Fruit fly (Drosophila melanogaster) whole organism, wandering third instar larva: ENCODE results near the gene CG13113.

Source experiments
- CG32264 ChIP-seq: fragments of 200-800 bp; sonication (Bioruptor generic); optimal IDR thresholded peaks from 2 replicates; lab custom pipeline; 2016; ENCODE audit warnings: missing biosample characterization, missing genetic modification characterization
- CG9705 ChIP-seq: fragments of 200-800 bp; sonication (Bioruptor generic); optimal IDR thresholded peaks from 2 replicates; lab custom pipeline; 2018; ENCODE audit warnings: missing biosample characterization, mild to moderate bottlenecking, missing genetic modification characterization
- CrebA ChIP-seq: fragments of 200-800 bp; sonication (Bioruptor generic); optimal IDR thresholded peaks from 2 replicates; lab custom pipeline; 2016; ENCODE audit warnings: missing biosample characterization, mild to moderate bottlenecking, missing genetic modification characterization, borderline replicate concordance
- Dfd ChIP-seq: fragments of >200 bp; optimal IDR thresholded peaks from 2 replicates; lab custom pipeline; 2017; ENCODE audit warnings: missing biosample characterization, missing genetic modification characterization
- Dif ChIP-seq: fragments of 200-275, 200-300 bp; sonication (Bioruptor generic); optimal IDR thresholded peaks from 2 replicates; lab custom pipeline; 2018; ENCODE audit warnings: missing biosample characterization, missing genetic modification characterization; ENCODE audit not compliant: partially characterized antibody
- HLH106 ChIP-seq: fragments of 200-800 bp; optimal IDR thresholded peaks from 3 replicates; lab custom pipeline; 2019; ENCODE audit warnings: missing biosample characterization, mild to moderate bottlenecking, missing genetic modification characterization, moderate library complexity
- Jra ChIP-seq: sonication (Bioruptor generic); optimal IDR thresholded peaks from 2 replicates; lab custom pipeline; 2016; ENCODE audit warnings: missing biosample characterization, missing genetic modification characterization
- Mio ChIP-seq: sonication (Bioruptor generic); optimal IDR thresholded peaks from 2 replicates; lab custom pipeline; 2016; ENCODE audit warnings: missing biosample characterization, missing genetic modification characterization
- N ChIP-seq: fragments of >200 bp; optimal IDR thresholded peaks from 2 replicates; lab custom pipeline; 2018; ENCODE audit warnings: missing biosample characterization, missing external identifiers, missing genetic modification characterization
- OdsH ChIP-seq: fragments of 200-800 bp; sonication (Bioruptor generic); optimal IDR thresholded peaks from 2 replicates; lab custom pipeline; 2016; ENCODE audit warnings: missing biosample characterization, mild to moderate bottlenecking, missing genetic modification characterization
- Rel ChIP-seq, 2 experiments: fragments of 200-800 bp; sonication (Bioruptor generic) in 1 of 2; optimal IDR thresholded peaks; 2 replicates in 1 of 2; 3 replicates in 1 of 2; lab custom pipeline; 2016 to 2019; ENCODE audit warnings: mild to moderate bottlenecking in 2 of 2, missing biosample characterization in 2 of 2, missing genetic modification characterization in 2 of 2, moderate library complexity in 1 of 2
- Vsx2 ChIP-seq: fragments of 200-300, 225-300 bp; sonication (Bioruptor generic); optimal IDR thresholded peaks from 2 replicates; lab custom pipeline; 2018; ENCODE audit warnings: missing biosample characterization, missing genetic modification characterization; ENCODE audit not compliant: partially characterized antibody
- brk ChIP-seq: fragments of 200-800 bp; sonication (Bioruptor generic); optimal IDR thresholded peaks from 2 replicates; lab custom pipeline; 2016; ENCODE audit warnings: missing biosample characterization, mild to moderate bottlenecking, missing genetic modification characterization
- dl ChIP-seq, 2 experiments: fragments of 175-275, 200-275 bp in 1 of 2; fragments of 200-275 bp in 1 of 2; sonication (Bioruptor generic); optimal IDR thresholded peaks; lab custom pipeline; 2018; ENCODE audit warnings: mild to moderate bottlenecking in 2 of 2, missing biosample characterization in 2 of 2, missing genetic modification characterization in 2 of 2, moderate library complexity in 2 of 2; ENCODE audit not compliant: partially characterized antibody in 2 of 2, insufficient read depth in 1 of 2
- dmrt93B ChIP-seq: fragments of 200-800 bp; sonication (Bioruptor generic); optimal IDR thresholded peaks from 2 replicates; lab custom pipeline; 2018; ENCODE audit warnings: missing biosample characterization, mild to moderate bottlenecking, missing genetic modification characterization
- ey ChIP-seq: fragments of 200-800 bp; sonication (Bioruptor generic); optimal IDR thresholded peaks from 2 replicates; lab custom pipeline; 2016; ENCODE audit warnings: missing biosample characterization, missing genetic modification characterization
- foxo ChIP-seq, 2 experiments: fragments of 200-800 bp; sonication (Bioruptor generic); optimal IDR thresholded peaks; 2 replicates in 1 of 2; 3 replicates in 1 of 2; lab custom pipeline; 2016 to 2017; ENCODE audit warnings: missing biosample characterization in 2 of 2, missing genetic modification characterization in 2 of 2
- fru ChIP-seq: fragments of 200-800 bp; sonication (Bioruptor generic); optimal IDR thresholded peaks from 3 replicates; lab custom pipeline; 2016; ENCODE audit warnings: missing biosample characterization, mild to moderate bottlenecking, missing genetic modification characterization
- h ChIP-seq: fragments of 200-800 bp; sonication (Bioruptor generic); optimal IDR thresholded peaks from 3 replicates; lab custom pipeline; 2016; ENCODE audit warnings: missing biosample characterization, mild to moderate bottlenecking, missing genetic modification characterization
- lola ChIP-seq: fragments of >200 bp; optimal IDR thresholded peaks from 2 replicates; lab custom pipeline; 2017; ENCODE audit warnings: missing biosample characterization, missing genetic modification characterization
- pan ChIP-seq: fragments of >200 bp; optimal IDR thresholded peaks from 2 replicates; lab custom pipeline; 2017
- psq ChIP-seq: fragments of 200-800 bp; sonication (Bioruptor generic); optimal IDR thresholded peaks from 3 replicates; lab custom pipeline; 2017; ENCODE audit warnings: missing biosample characterization, mild to moderate bottlenecking, missing genetic modification characterization, moderate library complexity
- rgr ChIP-seq: fragments of 200-800 bp; sonication (Bioruptor generic); optimal IDR thresholded peaks from 3 replicates; lab custom pipeline; 2016; ENCODE audit warnings: missing biosample characterization, mild to moderate bottlenecking, missing genetic modification characterization
- sage ChIP-seq: fragments of 200-800 bp; sonication (Bioruptor generic); optimal IDR thresholded peaks from 2 replicates; lab custom pipeline; 2016; ENCODE audit warnings: missing biosample characterization, mild to moderate bottlenecking, missing genetic modification characterization
- sv ChIP-seq: fragments of 200-800 bp; sonication (Bioruptor generic); optimal IDR thresholded peaks from 3 replicates; lab custom pipeline; 2016; ENCODE audit warnings: missing biosample characterization, missing genetic modification characterization
- usp ChIP-seq: fragments of >200 bp; optimal IDR thresholded peaks from 2 replicates; lab custom pipeline; 2017; ENCODE audit warnings: missing biosample characterization, missing genetic modification characterization

The CG13113 gene

dm6 chr2L:9526518-9526917 is 17.5 kb upstream of the CG13113 start (continued):
- no peak for TF ChIP-seq Rel (GFP tag; optimal IDR thresholded peaks at IDR 0.05; lab: Kevin White, UChicago)
- TF ChIP-seq Rel (tag; optimal IDR thresholded peaks at IDR 0.05; lab: Kevin White, UChicago), result no peak
- no peak for TF ChIP-seq Vsx2 (GFP tag; lab: Kevin White, UChicago)
- TF ChIP-seq pan, result no peak
- TF ChIP-seq Mio (GFP tag; lab: Kevin White, UChicago), result no peak
- TF ChIP-seq dmrt93B (GFP tag; lab: Kevin White, UChicago), result no peak

- TF ChIP-seq CrebA (GFP tag; lab: Kevin White, UChicago) (no peak), Jra (GFP tag; lab: Kevin White, UChicago) (no peak), foxo (GFP tag; optimal IDR thresholded peaks at IDR 0.05; lab: Kevin White, UChicago) (no peak)
These were observed 15.8 kb upstream of the CG13113 start, which contains the start of gene CG31883 for dm6 chr2L:9528215-9528614. TSS of gene CG31883 (plus strand) at chr2L:9528515.

- TF ChIP-seq CG32264 (GFP tag; lab: Kevin White, UChicago), result no peak
- no peak for TF ChIP-seq dmrt93B (GFP tag; lab: Kevin White, UChicago)
- no peak for TF ChIP-seq brk (GFP tag; lab: Kevin White, UChicago)
- TF ChIP-seq HLH106, result no peak
- TF ChIP-seq CrebA (GFP tag; lab: Kevin White, UChicago), result no peak
- no peak for TF ChIP-seq Dfd (GFP tag; lab: Kevin White, UChicago)
- TF ChIP-seq sv, result no peak
- TF ChIP-seq dl (GFP tag; optimal IDR thresholded peaks at IDR 0.05; lab: Kevin White, UChicago; ENCODE audit: insufficient read depth in 1 of 2, partially characterized antibody in 2 of 2), result no peak
- no peak for TF ChIP-seq usp (GFP tag; lab: Kevin White, UChicago)
- no peak for TF ChIP-seq fru (GFP tag; lab: Kevin White, UChicago)
These were observed 14.1 kb upstream of the CG13113 start for dm6 chr2L:9529858-9530378.

dm6 chr2L:9539988-9540573 is 3.9 kb upstream of the CG13113 start, which contains the start of gene CG17855:
TSS of gene CG17855 (plus strand) at chr2L:9540523.
- TF ChIP-seq sage (GFP tag; lab: Kevin White, UChicago), result no peak
- peak; percentile 36 for TF ChIP-seq fru (GFP tag; lab: Kevin White, UChicago)
- no peak for TF ChIP-seq dmrt93B (GFP tag; lab: Kevin White, UChicago)
- no peak for TF ChIP-seq CrebA (GFP tag; lab: Kevin White, UChicago)
- no peak for TF ChIP-seq lola
- no peak for TF ChIP-seq OdsH (GFP tag; lab: Kevin White, UChicago)

dm6 chr2L:9542578-9542977 is 1.4 kb upstream of the CG13113 start, which contains the start of gene Cpr30B:
TSS of gene Cpr30B (plus strand) at chr2L:9542878.
- TF ChIP-seq Mio (GFP tag; lab: Kevin White, UChicago) (no peak), Vsx2 (GFP tag; lab: Kevin White, UChicago) (no peak), sv (no peak), dmrt93B (GFP tag; lab: Kevin White, UChicago) (no peak), N (GFP tag; lab: Kevin White, UChicago) (no peak), CG9705 (GFP tag; lab: Kevin White, UChicago) (no peak), rgr (no peak), OdsH (GFP tag; lab: Kevin White, UChicago) (no peak), sage (GFP tag; lab: Kevin White, UChicago) (no peak), Dif (GFP tag; lab: Kevin White, UChicago) (no peak), ey (GFP tag; lab: Kevin White, UChicago) (no peak), CrebA (GFP tag; lab: Kevin White, UChicago) (no peak), usp (GFP tag; lab: Kevin White, UChicago) (no peak), Dfd (GFP tag; lab: Kevin White, UChicago) (no peak), lola (no peak), psq (GFP tag; lab: Kevin White, UChicago) (no peak), pan (no peak), h (no peak), fru (GFP tag; lab: Kevin White, UChicago) (no peak), Rel (GFP tag; optimal IDR thresholded peaks at IDR 0.05; lab: Kevin White, UChicago) (no peak), Rel (tag; optimal IDR thresholded peaks at IDR 0.05; lab: Kevin White, UChicago) (no peak)
